Worm (Caenorhabditis elegans): ENCODE data around the gene pat-3.

ce11 chrIII:3954828-3955227 is 40.9 kb upstream of the pat-3 start:
- TF ChIP-seq rnt-1 (tag; optimal IDR thresholded peaks at IDR 0.05) (no peak), ref-2 (tag; optimal IDR thresholded peaks at IDR 0.05) (no peak), pat-9 (tag; optimal IDR thresholded peaks at IDR 0.05) (no peak), hlh-6 (tag; optimal IDR thresholded peaks at IDR 0.05) (no peak), pqm-1 (tag; optimal IDR thresholded peaks at IDR 0.05) (no peak), sox-4 (tag; optimal IDR thresholded peaks at IDR 0.05) (no peak), mec-3 (tag; optimal IDR thresholded peaks at IDR 0.05; ENCODE audit: borderline replicate concordance) (no peak), hlh-13 (GFP tag; optimal IDR thresholded peaks at IDR 0.05) (no peak), dmd-4 (tag; optimal IDR thresholded peaks at IDR 0.05; ENCODE audit: borderline replicate concordance) (no peak), unc-55 (GFP tag; optimal IDR thresholded peaks at IDR 0.05) (no peak), tbx-7 (tag; optimal IDR thresholded peaks at IDR 0.05) (no peak), pag-3 (tag; optimal IDR thresholded peaks at IDR 0.05; ENCODE audit: borderline replicate concordance) (no peak), pha-4 (tag; optimal IDR thresholded peaks at IDR 0.05) (no peak), F13H6.1 (tag; optimal IDR thresholded peaks at IDR 0.05) (no peak)
